Fruit fly (Drosophila melanogaster) whole organism, embryonic: ENCODE results near the gene SsRbeta.

Experiments used
- Atf3 ChIP-seq: fragments of 200-800 bp; sonication (Bioruptor generic); optimal IDR thresholded peaks from 3 replicates; lab custom pipeline; 2016; ENCODE audit warnings: missing biosample characterization, missing genetic modification characterization
- CG10147 ChIP-seq: fragments of 200-800 bp; sonication (Bioruptor generic); optimal IDR thresholded peaks from 2 replicates; lab custom pipeline; 2019; ENCODE audit warnings: missing biosample characterization, mild to moderate bottlenecking, missing genetic modification characterization, moderate library complexity
- CG10209 ChIP-seq: fragments of 200-800 bp; sonication (Bioruptor generic); optimal IDR thresholded peaks from 3 replicates; lab custom pipeline; 2017; ENCODE audit warnings: missing biosample characterization, mild to moderate bottlenecking, missing genetic modification characterization, missing genetic modification reagents
- CG11723 ChIP-seq: fragments of 200-800 bp; sonication (Bioruptor generic); optimal IDR thresholded peaks from 2 replicates; lab custom pipeline; 2017; ENCODE audit warnings: missing biosample characterization, mild to moderate bottlenecking, missing genetic modification characterization
- CG12071 ChIP-seq: fragments of 200-800 bp; sonication (Bioruptor generic); optimal IDR thresholded peaks from 3 replicates; lab custom pipeline; 2018; ENCODE audit warnings: missing biosample characterization, mild to moderate bottlenecking, missing genetic modification characterization
- CG12299 ChIP-seq: fragments of 200-800 bp; sonication (Bioruptor generic); optimal IDR thresholded peaks from 2 replicates; lab custom pipeline; 2018; ENCODE audit warnings: missing biosample characterization, mild to moderate bottlenecking, missing genetic modification characterization
- CG12391 ChIP-seq: fragments of 200-800 bp; sonication (Bioruptor generic); optimal IDR thresholded peaks from 3 replicates; lab custom pipeline; 2018; ENCODE audit warnings: missing biosample characterization, mild to moderate bottlenecking, missing genetic modification characterization, moderate library complexity
- CG14014 ChIP-seq: fragments of 200-800 bp; sonication (Bioruptor generic); IDR thresholded peaks from 2 replicates; pipeline ENCODE4 v1.3.6; 2022; ENCODE audit warnings: missing biosample characterization, missing genetic modification characterization
- CG17361 ChIP-seq: fragments of 200-800 bp; sonication (Bioruptor generic); IDR thresholded peaks from 3 replicates; pipeline ENCODE4 v1.3.6; 2022; ENCODE audit warnings: missing biosample characterization, missing genetic modification characterization
- CG3163 ChIP-seq: fragments of 200-800 bp; sonication (Bioruptor generic); optimal IDR thresholded peaks from 3 replicates; lab custom pipeline; 2016; ENCODE audit warnings: missing biosample characterization, missing genetic modification characterization
- CG3407 ChIP-seq: fragments of 200-800 bp; sonication (Bioruptor generic); optimal IDR thresholded peaks from 2 replicates; lab custom pipeline; 2018; ENCODE audit warnings: missing biosample characterization, mild to moderate bottlenecking, missing genetic modification characterization
- CG42726 ChIP-seq: fragments of 200-800 bp; sonication (Bioruptor generic); IDR thresholded peaks from 2 replicates; pipeline ENCODE4 v1.3.6; 2022; ENCODE audit warnings: missing biosample characterization, missing genetic modification characterization; ENCODE audit not compliant: partially characterized antibody
- CG4854 ChIP-seq: fragments of 200-800 bp; sonication (Bioruptor generic); optimal IDR thresholded peaks from 2 replicates; lab custom pipeline; 2016; ENCODE audit warnings: missing biosample characterization, missing genetic modification characterization, inconsistent platforms
- CG6791 ChIP-seq: fragments of 200-800 bp; sonication (Bioruptor generic); IDR thresholded peaks from 3 replicates; pipeline ENCODE4 v1.3.6; 2022; ENCODE audit warnings: missing biosample characterization, missing genetic modification characterization; ENCODE audit not compliant: partially characterized antibody
- CG9817 ChIP-seq: fragments of 200-800 bp; sonication (Bioruptor generic); optimal IDR thresholded peaks from 2 replicates; lab custom pipeline; 2018; ENCODE audit warnings: missing biosample characterization, mild to moderate bottlenecking, missing genetic modification characterization, moderate library complexity
- CTCF ChIP-seq: fragments of 200-800 bp; sonication (Bioruptor generic); optimal IDR thresholded peaks from 2 replicates; lab custom pipeline; 2017; ENCODE audit warnings: missing biosample characterization, mild to moderate bottlenecking, missing genetic modification characterization, moderate library complexity
- Dp ChIP-seq: fragments of 200-800 bp; sonication (Bioruptor generic); optimal IDR thresholded peaks from 2 replicates; lab custom pipeline; 2018; ENCODE audit warnings: missing biosample characterization, mild to moderate bottlenecking, missing genetic modification characterization, moderate library complexity
- Eip74EF ChIP-seq, 2 experiments: fragments of 200-800 bp in 1 of 2; fragments of >200 bp in 1 of 2; sonication (Bioruptor generic) in 1 of 2; optimal IDR thresholded peaks; 2 replicates each; lab custom pipeline; 2017 to 2019; ENCODE audit warnings: missing biosample characterization in 2 of 2, missing genetic modification characterization in 2 of 2, mild to moderate bottlenecking in 1 of 2, moderate library complexity in 1 of 2
- H2.0 ChIP-seq: fragments of 200-800 bp; sonication (Bioruptor generic); IDR thresholded peaks from 2 replicates; pipeline ENCODE4 v1.3.6; 2022; ENCODE audit warnings: missing biosample characterization, missing genetic modification characterization
- HmgZ ChIP-seq: fragments of 200-800 bp; sonication (Bioruptor generic); optimal IDR thresholded peaks from 2 replicates; lab custom pipeline; 2018; ENCODE audit warnings: missing biosample characterization, mild to moderate bottlenecking, missing genetic modification characterization
- Lhr ChIP-seq: fragments of 200-800 bp; sonication (Bioruptor generic); optimal IDR thresholded peaks from 3 replicates; lab custom pipeline; 2017; ENCODE audit warnings: mild to moderate bottlenecking, missing biosample characterization, missing genetic modification reagents, missing genetic modification characterization
- MBD-R2 ChIP-seq: fragments of 200-800 bp; sonication (Bioruptor generic); IDR thresholded peaks from 2 replicates; pipeline ENCODE4 v1.3.6; 2022; ENCODE audit warnings: missing biosample characterization, missing genetic modification characterization
- MESR4 ChIP-seq: fragments of 200-800 bp; sonication (Bioruptor generic); optimal IDR thresholded peaks from 2 replicates; lab custom pipeline; 2018; ENCODE audit warnings: missing biosample characterization, mild to moderate bottlenecking, missing genetic modification characterization, moderate library complexity
- Mad ChIP-seq: fragments of 200-800 bp; sonication (Bioruptor generic); optimal IDR thresholded peaks from 2 replicates; lab custom pipeline; 2016; ENCODE audit warnings: missing biosample characterization, missing genetic modification characterization
- Mes4 ChIP-seq: fragments of 200-800 bp; sonication (Bioruptor generic); optimal IDR thresholded peaks from 2 replicates; lab custom pipeline; 2016; ENCODE audit warnings: missing biosample characterization, missing genetic modification characterization
- NC2β ChIP-seq: fragments of 200-800 bp; sonication (Bioruptor generic); optimal IDR thresholded peaks from 2 replicates; lab custom pipeline; 2016; ENCODE audit warnings: missing biosample characterization, missing genetic modification characterization
- Opbp ChIP-seq: fragments of 200-800 bp; sonication (Bioruptor generic); IDR thresholded peaks from 3 replicates; pipeline ENCODE4 v1.3.6; 2022; ENCODE audit warnings: missing biosample characterization, missing genetic modification characterization; ENCODE audit not compliant: partially characterized antibody
- Optix ChIP-seq: fragments of 200-800 bp; sonication (Bioruptor generic); IDR thresholded peaks from 3 replicates; pipeline ENCODE4 v1.3.6; 2022; ENCODE audit warnings: missing biosample characterization, missing genetic modification characterization
- Rfx ChIP-seq: fragments of 200-800 bp; sonication (Bioruptor generic); IDR thresholded peaks from 2 replicates; pipeline ENCODE4 v1.3.6; 2022; ENCODE audit warnings: missing biosample characterization, missing genetic modification characterization
- Xbp1 ChIP-seq: fragments of 200-800 bp; sonication (Bioruptor generic); optimal IDR thresholded peaks from 3 replicates; lab custom pipeline; 2016; ENCODE audit warnings: missing biosample characterization, mild to moderate bottlenecking, missing genetic modification characterization
- ase ChIP-seq: fragments of 200-800 bp; sonication (Bioruptor generic); IDR thresholded peaks from 3 replicates; pipeline ENCODE4 v1.3.6; 2022; ENCODE audit warnings: missing biosample characterization, missing genetic modification characterization
- cad ChIP-seq: fragments of >200 bp; optimal IDR thresholded peaks from 2 replicates; lab custom pipeline; 2017; ENCODE audit warnings: missing biosample characterization, missing genetic modification characterization
- croc ChIP-seq: fragments of 200-800 bp; sonication (Bioruptor generic); conservative IDR thresholded peaks from 3 replicates; pipeline ENCODE4 v1.3.6; 2022; ENCODE audit warnings: missing biosample characterization, missing genetic modification characterization
- dmrt11E ChIP-seq: fragments of 200-800 bp; sonication (Bioruptor generic); optimal IDR thresholded peaks from 3 replicates; lab custom pipeline; 2018; ENCODE audit warnings: missing biosample characterization, mild to moderate bottlenecking, missing genetic modification characterization, moderate library complexity
- gsb-n ChIP-seq: fragments of 200-800 bp; sonication (Bioruptor generic); optimal IDR thresholded peaks from 3 replicates; lab custom pipeline; 2018; ENCODE audit warnings: missing biosample characterization, mild to moderate bottlenecking, missing genetic modification characterization
- her ChIP-seq: fragments of 200-800 bp; sonication (Bioruptor generic); optimal IDR thresholded peaks from 2 replicates; lab custom pipeline; 2016; ENCODE audit warnings: missing biosample characterization, missing genetic modification characterization
- inv ChIP-seq: fragments of 200-800 bp; sonication (Bioruptor generic); IDR thresholded peaks from 2 replicates; pipeline ENCODE4 v1.3.6; 2022; ENCODE audit warnings: missing biosample characterization, missing genetic modification characterization; ENCODE audit not compliant: partially characterized antibody
- klu ChIP-seq: fragments of 200-800 bp; sonication (Bioruptor generic); IDR thresholded peaks from 2 replicates; pipeline ENCODE4 v1.3.6; 2022; ENCODE audit warnings: missing biosample characterization, missing genetic modification characterization
- nau ChIP-seq: fragments of 200-800 bp; sonication (Bioruptor generic); optimal IDR thresholded peaks from 3 replicates; lab custom pipeline; 2017; ENCODE audit warnings: missing biosample characterization, mild to moderate bottlenecking, missing genetic modification characterization, missing genetic modification reagents
- oc ChIP-seq: fragments of 200-800 bp; sonication (Bioruptor generic); optimal IDR thresholded peaks from 2 replicates; lab custom pipeline; 2018; ENCODE audit warnings: missing biosample characterization, mild to moderate bottlenecking, missing genetic modification characterization, moderate library complexity
- pan ChIP-seq, 4 experiments: fragments of >200 bp in 3 of 4; fragments of 200-800 bp in 1 of 4; sonication (Bioruptor generic) in 1 of 4; optimal IDR thresholded peaks in 3 of 4; IDR thresholded peaks in 1 of 4; 2 replicates each; pipeline versions ENCODE4 v1.3.6 to Lab custom; 2017 to 2022; ENCODE audit warnings: missing biosample characterization in 2 of 4, missing genetic modification characterization in 2 of 4, mixed read lengths in 1 of 4
- pho ChIP-seq: fragments of 200-800 bp; sonication (Bioruptor generic); optimal IDR thresholded peaks from 2 replicates; lab custom pipeline; 2016; ENCODE audit warnings: missing biosample characterization, missing genetic modification characterization
- ranshi ChIP-seq: fragments of 200-800 bp; sonication (Bioruptor generic); IDR thresholded peaks from 2 replicates; pipeline ENCODE4 v1.3.6; 2022; ENCODE audit warnings: missing biosample characterization, missing genetic modification characterization
- sqz ChIP-seq: fragments of 200-800 bp; sonication (Bioruptor generic); optimal IDR thresholded peaks from 3 replicates; lab custom pipeline; 2018; ENCODE audit warnings: missing biosample characterization, mild to moderate bottlenecking, missing genetic modification characterization
- ssp ChIP-seq: fragments of 200-800 bp; sonication (Bioruptor generic); IDR thresholded peaks from 2 replicates; pipeline ENCODE4 v1.3.6; 2022; ENCODE audit warnings: missing biosample characterization, missing genetic modification characterization
- tx ChIP-seq: fragments of 200-800 bp; sonication (Bioruptor generic); optimal IDR thresholded peaks from 2 replicates; lab custom pipeline; 2016; ENCODE audit warnings: missing biosample characterization, missing genetic modification characterization
- unc-4 ChIP-seq: fragments of 200-800 bp; sonication (Bioruptor generic); IDR thresholded peaks from 2 replicates; pipeline ENCODE4 v1.3.6; 2022; ENCODE audit warnings: missing biosample characterization, missing genetic modification characterization; ENCODE audit not compliant: partially characterized antibody
- usp ChIP-seq: fragments of >200 bp; optimal IDR thresholded peaks from 2 replicates; lab custom pipeline; 2017; ENCODE audit warnings: missing biosample characterization, missing genetic modification characterization
- vvl ChIP-seq: fragments of 200-800 bp; sonication (Bioruptor generic); IDR thresholded peaks from 2 replicates; pipeline ENCODE4 v1.3.6; 2022; ENCODE audit warnings: missing biosample characterization, missing genetic modification characterization

Gene SsRbeta

DNA sequence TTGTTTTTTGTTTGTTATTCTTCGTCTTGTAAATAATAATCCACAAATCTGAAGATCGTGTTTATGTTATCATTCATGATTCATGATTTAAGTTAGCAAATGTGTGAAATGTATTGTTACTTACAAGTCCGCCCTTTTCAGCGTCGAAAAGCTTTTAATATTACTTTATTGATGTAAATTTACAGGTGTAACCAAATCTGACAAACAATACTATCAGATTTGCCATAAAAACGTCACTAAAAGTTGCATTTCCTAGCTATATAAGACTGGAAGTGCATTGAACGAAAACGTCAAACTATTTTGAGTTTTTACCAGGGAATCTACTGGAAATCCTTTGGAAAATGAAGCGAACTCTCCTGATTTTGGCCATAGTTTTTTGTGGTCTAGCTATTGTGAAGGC, 47.2 kb upstream of the SsRbeta start, which contains the start of gene CG33258:
TSS of gene CG33258 (plus strand) at position 301 of the 400 bp plus-strand sequence.
- TF ChIP-seq inv (GFP tag; lab: Robert Waterston, UW) (no peak), ssp (GFP tag; lab: Robert Waterston, UW) (no peak), pan (optimal IDR thresholded peaks at IDR 0.05; lab: Kevin White, UChicago) (no peak), pan (GFP tag; optimal IDR thresholded peaks at IDR 0.05 in 1 of 2, IDR thresholded peaks at IDR 0.05 in 1 of 2) (no peak), Mad (no peak), nau (GFP tag; lab: Kevin White, UChicago) (no peak), ase (GFP tag; lab: Robert Waterston, UW) (no peak), pho (GFP tag; lab: Kevin White, UChicago) (no peak), Lhr (no peak), dmrt11E (tag; lab: Kevin White, UChicago) (no peak), CG3163 (GFP tag; lab: Kevin White, UChicago) (no peak), unc-4 (GFP tag; lab: Robert Waterston, UW) (no peak), her (GFP tag; lab: Kevin White, UChicago) (no peak), CTCF (no peak), CG12391 (tag; lab: Kevin White, UChicago) (no peak), CG12299 (no peak), ranshi (GFP tag; lab: Robert Waterston, UW) (no peak)
- TF ChIP-seq, all 482 proteins: peak for 0

DNA sequence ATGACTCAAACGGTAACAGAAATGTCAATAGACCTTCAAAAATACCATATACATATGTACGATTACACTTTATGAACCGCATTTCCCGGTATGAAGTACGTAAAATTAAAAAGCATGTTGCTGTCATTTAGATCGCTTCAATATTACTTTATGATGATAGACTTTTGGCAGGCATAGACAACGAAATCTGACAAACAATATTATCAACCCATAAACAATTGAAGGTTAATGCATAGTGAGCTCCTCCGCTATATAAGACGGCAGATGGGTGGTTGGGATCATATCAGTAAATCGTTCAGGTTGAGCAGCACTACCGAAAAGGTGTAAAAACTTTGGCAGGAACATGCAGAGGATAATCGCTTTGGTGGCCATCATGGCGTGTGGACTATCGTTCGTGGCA, 45.7 kb upstream of the SsRbeta start, which contains the start of gene CG13075:
TSS of gene CG13075 (plus strand) at position 301 of the 400 bp plus-strand sequence.
- TF ChIP-seq vvl (GFP tag; lab: Robert Waterston, UW) (no peak), Optix (GFP tag; lab: Robert Waterston, UW) (no peak), sqz (GFP tag; lab: Kevin White, UChicago) (no peak), HmgZ (tag; lab: Kevin White, UChicago) (no peak), CG9817 (tag; lab: Kevin White, UChicago) (no peak), Rfx (GFP tag; lab: Robert Waterston, UW) (no peak), MBD-R2 (no peak), NC2β (no peak), CG3407 (GFP tag; lab: Kevin White, UChicago) (no peak), Mes4 (GFP tag; lab: Kevin White, UChicago) (no peak), Xbp1 (GFP tag; lab: Kevin White, UChicago) (no peak), usp (no peak), CG6791 (GFP tag; lab: Robert Waterston, UW) (no peak), gsb-n (tag; lab: Kevin White, UChicago) (no peak), oc (tag; lab: Kevin White, UChicago) (no peak), CG12071 (GFP tag; lab: Kevin White, UChicago) (no peak), CG10147 (GFP tag; lab: Kevin White, UChicago) (no peak), cad (GFP tag; lab: Kevin White, UChicago) (no peak), CG42726 (GFP tag; lab: Robert Waterston, UW) (no peak), Opbp (GFP tag; lab: Robert Waterston, UW) (no peak)
- TF ChIP-seq, all 482 proteins: peak for 0

DNA sequence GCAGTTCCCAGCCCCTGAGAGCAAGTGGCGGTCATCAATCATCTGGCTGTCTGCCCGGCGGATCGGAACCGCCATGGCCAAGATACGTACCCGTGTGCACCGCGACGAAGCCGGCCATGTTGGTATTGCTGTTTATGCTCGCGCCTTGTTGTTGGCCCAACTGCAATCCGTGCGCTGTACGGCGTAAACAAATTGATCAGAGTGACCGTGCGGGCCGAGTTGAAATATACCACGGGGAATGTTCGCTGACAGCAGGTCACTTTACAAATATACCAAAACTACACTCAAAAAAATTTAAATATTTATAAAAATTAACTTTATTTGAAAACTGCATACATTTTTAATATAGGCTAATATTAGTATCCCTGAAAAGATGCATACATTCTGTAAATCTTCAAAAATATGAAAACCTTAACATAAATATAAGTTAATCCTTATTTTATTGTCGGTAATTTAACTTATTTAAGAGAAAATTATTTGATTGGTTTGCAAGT, 42.0 kb upstream of the SsRbeta start, which contains the start of gene Tasp1:
TSS of gene Tasp1 (minus strand) at position 203 of the 494 bp plus-strand sequence.
- TF ChIP-seq croc (GFP tag; lab: Robert Waterston, UW) = 0 out of 3 replicates have a peak, but pooled peaks have one; percentile 28
- TF ChIP-seq tx (GFP tag; lab: Kevin White, UChicago) = no peak
- TF ChIP-seq Eip74EF (GFP tag; optimal IDR thresholded peaks at IDR 0.05; lab: Kevin White, UChicago) = no peak
- TF ChIP-seq HmgZ (tag; lab: Kevin White, UChicago) = peak; percentile 50
- TF ChIP-seq klu (GFP tag; lab: Robert Waterston, UW) = no peak
- no peak; the same call in 1 of the 3 replicates for TF ChIP-seq CG17361 (GFP tag; lab: Robert Waterston, UW)
- peak; percentile 82 for TF ChIP-seq MESR4 (GFP tag; lab: Kevin White, UChicago)
- peak; percentile 34 for TF ChIP-seq CG10209 (GFP tag; lab: Kevin White, UChicago)
- TF ChIP-seq CG11723 (GFP tag; lab: Kevin White, UChicago) = no peak
- TF ChIP-seq H2.0 (GFP tag; lab: Robert Waterston, UW) = peak; percentile 59
- no peak for TF ChIP-seq CG4854 (GFP tag; lab: Kevin White, UChicago)
- TF ChIP-seq Atf3 (GFP tag; lab: Kevin White, UChicago) = no peak
- peak; percentile 25 for TF ChIP-seq Dp (GFP tag; lab: Kevin White, UChicago)
- TF ChIP-seq CG14014 (GFP tag; lab: Robert Waterston, UW) = peak; percentile 63; the same call in 1 of the 2 replicates
